Worm (Caenorhabditis elegans) whole organism, L4 larva: ENCODE data around the gene baz-2.

Experiments used
- F37D6.2 ChIP-seq: sonication (generic microtip); optimal IDR thresholded peaks from 2 replicates; lab custom pipeline; 2016; ENCODE audit warnings: mild to moderate bottlenecking, missing genetic modification characterization, missing compliant biosample characterization
- F49E8.2 ChIP-seq: sonication (generic microtip); optimal IDR thresholded peaks from 2 replicates; lab custom pipeline; 2016; ENCODE audit warnings: missing compliant biosample characterization, mild to moderate bottlenecking, missing genetic modification characterization, borderline replicate concordance
- Y105C5A.15 ChIP-seq: fragments of 200-800 bp; sonication (Bioruptor generic); IDR thresholded peaks from 2 replicates; pipeline ENCODE4 v1.3.6; 2022; ENCODE audit warnings: missing genetic modification characterization, missing compliant biosample characterization
- Y5F2A.4 ChIP-seq: fragments of 200-800 bp; sonication (Bioruptor generic); optimal IDR thresholded peaks from 2 replicates; lab custom pipeline; 2018; ENCODE audit warnings: mild to moderate bottlenecking, missing genetic modification characterization, missing compliant biosample characterization
- aha-1 ChIP-seq: fragments of 150-350 bp; peaks from one replicate; lab custom pipeline; 2014; ENCODE audit warnings: missing biosample characterization, missing genetic modification characterization
- aly-2 ChIP-seq: sonication (generic microtip); optimal IDR thresholded peaks from 2 replicates; lab custom pipeline; 2018; ENCODE audit warnings: missing biosample characterization, missing genetic modification characterization
- ceh-20 ChIP-seq: fragments of 200-800 bp; sonication (Bioruptor generic); IDR thresholded peaks from 2 replicates; pipeline ENCODE4 v1.3.6; 2022; ENCODE audit warnings: missing genetic modification reagents, missing genetic modification characterization, missing compliant biosample characterization
- ces-1 ChIP-seq: fragments of 150-350 bp; sonication (generic microtip); optimal IDR thresholded peaks from 4 replicates; lab custom pipeline; 2014; ENCODE audit warnings: missing biosample characterization, missing genetic modification reagents, missing genetic modification characterization
- ctbp-1 ChIP-seq: fragments of 200-800 bp; sonication (Bioruptor generic); IDR thresholded peaks from 2 replicates; pipeline ENCODE4 v1.3.6; 2022; ENCODE audit warnings: missing genetic modification reagents, missing genetic modification characterization, missing compliant biosample characterization
- daf-16 ChIP-seq, 3 experiments: sonication (generic microtip); optimal IDR thresholded peaks; 2 replicates each; lab custom pipeline; 2016 to 2017; ENCODE audit warnings: missing genetic modification characterization in 3 of 3, missing genetic modification reagents in 3 of 3, mild to moderate bottlenecking in 2 of 3, missing compliant biosample characterization in 2 of 3, missing biosample characterization in 1 of 3, moderate library complexity in 1 of 3
- dmd-9 ChIP-seq: fragments of 200-800 bp; sonication (Bioruptor generic); IDR thresholded peaks from 2 replicates; pipeline ENCODE4 v1.3.6; 2022; ENCODE audit warnings: missing genetic modification reagents, missing genetic modification characterization, missing compliant biosample characterization
- dpl-1 ChIP-seq: fragments of 150-350 bp; optimal IDR thresholded peaks from 2 replicates; lab custom pipeline; 2014; ENCODE audit warnings: missing biosample characterization, missing genetic modification reagents, missing genetic modification characterization
- dve-1 ChIP-seq: sonication (generic microtip); optimal IDR thresholded peaks from 2 replicates; lab custom pipeline; 2017; ENCODE audit warnings: antibody characterized with exemption, mild to moderate bottlenecking, missing genetic modification characterization, missing compliant biosample characterization; ENCODE audit not compliant: insufficient read depth
- egl-43 ChIP-seq: fragments of 200-800 bp; sonication (Bioruptor generic); IDR thresholded peaks from 2 replicates; pipeline ENCODE4 v1.3.6; 2022; ENCODE audit warnings: missing genetic modification reagents, missing genetic modification characterization, missing compliant biosample characterization
- fkh-10 ChIP-seq: fragments of 150-350 bp; optimal IDR thresholded peaks from 2 replicates; lab custom pipeline; 2014; ENCODE audit warnings: missing biosample characterization, missing genetic modification reagents, missing genetic modification characterization
- hif-1 ChIP-seq, 2 experiments: sonication (generic microtip); optimal IDR thresholded peaks; 2 replicates each; lab custom pipeline; 2016 to 2017; ENCODE audit warnings: missing compliant biosample characterization in 2 of 2, missing genetic modification characterization in 2 of 2, missing genetic modification reagents in 2 of 2, missing genotype in 2 of 2, mild to moderate bottlenecking in 1 of 2
- hlh-11 ChIP-seq: fragments of 200-800 bp; sonication (Bioruptor generic); optimal IDR thresholded peaks from 2 replicates; lab custom pipeline; 2018; ENCODE audit warnings: mild to moderate bottlenecking, missing genetic modification characterization, missing compliant biosample characterization
- hlh-30 ChIP-seq: sonication (generic microtip); optimal IDR thresholded peaks from 2 replicates; lab custom pipeline; 2017; ENCODE audit warnings: antibody characterized with exemption, mild to moderate bottlenecking, missing genetic modification characterization, missing compliant biosample characterization; ENCODE audit not compliant: insufficient read depth
- lim-7 ChIP-seq: fragments of 200-800 bp; sonication (Bioruptor generic); IDR thresholded peaks from 2 replicates; pipeline ENCODE4 v1.3.6; 2022; ENCODE audit warnings: missing genetic modification characterization, missing compliant biosample characterization
- lin-1 ChIP-seq: fragments of 200-800 bp; sonication (Bioruptor generic); IDR thresholded peaks from 2 replicates; pipeline ENCODE4 v1.3.6; 2022; ENCODE audit warnings: missing genetic modification reagents, missing genetic modification characterization, missing compliant biosample characterization
- lin-38 ChIP-seq: fragments of 200-800 bp; sonication (Bioruptor generic); IDR thresholded peaks from 2 replicates; pipeline ENCODE4 v1.3.6; 2022; ENCODE audit warnings: missing genetic modification reagents, missing genetic modification characterization, missing compliant biosample characterization
- lsy-2 ChIP-seq, 2 experiments: fragments of 150-350 bp in 1 of 2; sonication (generic microtip) in 1 of 2; optimal IDR thresholded peaks; 2 replicates each; lab custom pipeline; 2014 to 2017; ENCODE audit warnings: missing biosample characterization in 2 of 2, missing genetic modification characterization in 2 of 2
- madf-5 ChIP-seq, 2 experiments: fragments of 200-800 bp; sonication (Bioruptor generic); IDR thresholded peaks; 2 replicates each; pipeline ENCODE4 v1.3.6; 2022; ENCODE audit warnings: missing compliant biosample characterization in 2 of 2, missing genetic modification characterization in 2 of 2
- madf-9 ChIP-seq: fragments of 200-800 bp; sonication (Bioruptor generic); conservative IDR thresholded peaks from 2 replicates; pipeline ENCODE4 v1.3.6; 2022; ENCODE audit warnings: missing genetic modification reagents, missing genetic modification characterization, missing compliant biosample characterization
- mxl-2 ChIP-seq: fragments of 200-800 bp; sonication (Bioruptor generic); conservative IDR thresholded peaks from 2 replicates; pipeline ENCODE4 v1.3.6; 2022; ENCODE audit warnings: missing genetic modification reagents, missing genetic modification characterization, missing compliant biosample characterization
- nhr-102 ChIP-seq: sonication (generic microtip); optimal IDR thresholded peaks from 2 replicates; lab custom pipeline; 2016; ENCODE audit warnings: mild to moderate bottlenecking, missing genetic modification characterization, moderate library complexity, missing compliant biosample characterization
- nhr-11 ChIP-seq: fragments of 150-350 bp; optimal IDR thresholded peaks from 2 replicates; lab custom pipeline; 2014; ENCODE audit warnings: missing biosample characterization, missing genetic modification characterization
- nhr-111 ChIP-seq: fragments of 200-800 bp; sonication (Bioruptor generic); optimal IDR thresholded peaks from 2 replicates; lab custom pipeline; 2018; ENCODE audit warnings: mild to moderate bottlenecking, missing genetic modification characterization, missing compliant biosample characterization
- nhr-237 ChIP-seq: sonication (generic microtip); optimal IDR thresholded peaks from 2 replicates; lab custom pipeline; 2017; ENCODE audit warnings: missing biosample characterization, missing genetic modification characterization
- nhr-42 ChIP-seq: fragments of 200-800 bp; sonication (Bioruptor generic); IDR thresholded peaks from 2 replicates; pipeline ENCODE4 v1.3.6; 2022; ENCODE audit warnings: missing genetic modification characterization, missing compliant biosample characterization
- nhr-48 ChIP-seq: sonication (generic microtip); optimal IDR thresholded peaks from 2 replicates; lab custom pipeline; 2016; ENCODE audit warnings: mild to moderate bottlenecking, missing genetic modification characterization, missing compliant biosample characterization
- nhr-77 ChIP-seq: fragments of 150-350 bp; optimal IDR thresholded peaks from 2 replicates; lab custom pipeline; 2014; ENCODE audit warnings: missing biosample characterization, missing genetic modification characterization
- rbr-2 ChIP-seq: sonication (generic microtip); optimal IDR thresholded peaks from 2 replicates; lab custom pipeline; 2016; ENCODE audit warnings: missing genotype, missing genetic modification characterization, missing compliant biosample characterization
- spr-3 ChIP-seq: fragments of 200-800 bp; sonication (Bioruptor generic); optimal IDR thresholded peaks from 2 replicates; lab custom pipeline; 2018; ENCODE audit warnings: mild to moderate bottlenecking, missing genetic modification characterization, missing compliant biosample characterization
- tag-97 ChIP-seq: fragments of 200-800 bp; sonication (Bioruptor generic); IDR thresholded peaks from 2 replicates; pipeline ENCODE4 v1.3.6; 2022; ENCODE audit warnings: missing genetic modification characterization, missing compliant biosample characterization
- tra-1 ChIP-seq: fragments of 200-800 bp; sonication (Bioruptor generic); IDR thresholded peaks from 2 replicates; pipeline ENCODE4 v1.3.6; 2022; ENCODE audit warnings: missing genetic modification reagents, missing genetic modification characterization, missing compliant biosample characterization
- unc-62 ChIP-seq, 3 experiments: fragments of 150-350 bp in 1 of 3; sonication (generic microtip); optimal IDR thresholded peaks in 2 of 3; peaks in 1 of 3; 1 replicate in 1 of 3; 2 replicates in 2 of 3; lab custom pipeline; 2014 to 2017; ENCODE audit warnings: missing biosample characterization in 3 of 3, missing genetic modification characterization in 3 of 3, missing genetic modification reagents in 3 of 3, missing genotype in 1 of 3
- zfp-2 ChIP-seq: sonication (generic microtip); optimal IDR thresholded peaks from 2 replicates; lab custom pipeline; 2016; ENCODE audit warnings: mild to moderate bottlenecking, missing genetic modification characterization, missing compliant biosample characterization
- zip-2 ChIP-seq: fragments of 150-350 bp; optimal IDR thresholded peaks from 2 replicates; lab custom pipeline; 2014; ENCODE audit warnings: missing biosample characterization, missing genetic modification characterization
- ztf-7 ChIP-seq: fragments of 150-350 bp; optimal IDR thresholded peaks from 2 replicates; lab custom pipeline; 2014; ENCODE audit warnings: missing biosample characterization, missing genetic modification characterization

The baz-2 gene

DNA sequence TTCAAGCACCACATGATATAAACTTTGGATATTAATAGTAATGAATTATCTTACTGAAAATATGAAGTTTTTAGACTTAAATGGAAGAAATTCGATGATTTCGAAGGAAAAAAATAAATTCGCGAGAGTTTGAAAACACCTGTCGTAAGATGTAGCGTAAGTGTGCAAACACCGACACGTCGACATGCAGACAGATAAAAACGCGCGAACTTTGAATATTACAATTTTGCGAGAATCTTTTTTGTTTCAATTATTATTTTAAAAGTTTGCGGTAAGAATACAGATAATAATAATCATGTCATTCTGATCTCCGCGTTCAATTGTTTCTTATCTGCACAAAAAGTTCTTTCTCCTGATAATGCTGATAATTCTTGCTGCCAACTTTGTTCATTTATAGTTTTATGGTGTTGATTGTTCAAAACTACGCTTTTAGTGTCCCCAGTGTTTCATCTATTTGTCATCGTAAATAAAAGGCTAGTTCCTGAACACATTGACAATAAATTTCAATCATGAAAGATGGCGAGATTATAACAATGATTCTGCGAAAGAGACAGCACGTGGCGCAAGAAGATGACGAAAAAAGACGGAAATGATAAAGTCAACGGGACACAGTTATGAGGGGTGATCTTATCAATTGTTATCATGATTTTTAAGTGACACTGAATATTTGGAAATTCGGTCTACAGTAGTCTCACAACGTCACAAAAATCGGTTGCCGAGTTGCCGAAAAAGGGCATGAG is 11.8 kb downstream of the baz-2 start (continued):
- TF ChIP-seq dmd-9 (GFP tag; lab: Robert Waterston, UW) (no peak), daf-16 (GFP tag; optimal IDR thresholded peaks at IDR 0.05; lab: Kevin White, UChicago) (peak in 1 of 2 experiments; percentile 33), daf-16 (tag; optimal IDR thresholded peaks at IDR 0.05; lab: Kevin White, UChicago) (peak; percentile 89), nhr-77 (tag; lab: Kevin White, UChicago) (peak; percentile 37), egl-43 (no peak), nhr-102 (tag; lab: Kevin White, UChicago) (peak; percentile 83), madf-5 (GFP tag; IDR thresholded peaks at IDR 0.05; lab: Robert Waterston, UW) (no peak), nhr-48 (peak; percentile 65), zfp-2 (no peak), lin-38 (GFP tag; lab: Robert Waterston, UW) (no peak), nhr-237 (tag; lab: Kevin White, UChicago) (no peak), rbr-2 (no peak), dpl-1 (GFP tag; lab: Kevin White, UChicago) (peak; percentile 28), F49E8.2 (no peak), Y5F2A.4 (GFP tag; lab: Kevin White, UChicago) (no peak), lin-1 (GFP tag; lab: Robert Waterston, UW) (peak; percentile 74), mxl-2 (no peak), nhr-42 (GFP tag; lab: Robert Waterston, UW) (no peak), Y105C5A.15 (GFP tag; lab: Robert Waterston, UW) (no peak), tra-1 (GFP tag; lab: Robert Waterston, UW) (peak; percentile 86), hlh-11 (tag; lab: Kevin White, UChicago) (peak; percentile 92), tag-97 (no peak), hlh-30 (tag; lab: Kevin White, UChicago) (peak; percentile 74), ztf-7 (tag; lab: Kevin White, UChicago) (no peak)

DNA sequence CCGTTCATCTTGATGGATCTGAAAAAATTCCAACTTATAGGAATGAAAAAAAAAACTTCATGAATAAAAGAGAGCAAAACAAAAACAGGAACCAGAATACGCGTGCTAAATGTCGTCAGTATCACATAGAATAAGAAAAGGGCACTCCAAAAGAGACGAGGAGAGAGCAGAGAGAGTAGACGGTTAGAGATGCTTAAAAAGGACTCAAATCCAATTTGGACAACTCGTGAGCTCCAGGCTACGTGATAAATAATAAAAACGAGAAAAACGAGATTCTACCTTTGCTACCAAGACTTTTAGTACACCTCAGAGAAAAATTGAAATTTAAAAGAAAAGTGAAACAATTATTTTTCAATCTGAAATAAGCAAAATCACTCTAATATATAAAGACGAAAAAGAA is 12.7 kb downstream of the baz-2 start, which contains the start of gene upp-1:
Gene upp-1, minus strand, starts transcription at position 18 of the 400 bp plus-strand sequence.
- TF ChIP-seq fkh-10 (GFP tag; lab: Kevin White, UChicago) (peak; percentile 8), aly-2 (tag; lab: Kevin White, UChicago) (no peak), ctbp-1 (GFP tag; lab: Robert Waterston, UW) (peak; percentile 49; the same call in 1 of the 2 replicates), ces-1 (GFP tag; lab: Kevin White, UChicago) (peak; percentile 20), F37D6.2 (tag; lab: Kevin White, UChicago) (no peak), hlh-30 (tag; lab: Kevin White, UChicago) (peak; percentile 57), zfp-2 (no peak), aha-1 (peak; percentile 100), lim-7 (GFP tag; lab: Robert Waterston, UW) (no peak), nhr-11 (tag; lab: Kevin White, UChicago) (no peak), nhr-237 (tag; lab: Kevin White, UChicago) (no peak), zip-2 (no peak), spr-3 (GFP tag; lab: Kevin White, UChicago) (no peak), unc-62 (GFP tag; optimal IDR thresholded peaks at IDR 0.05 in 1 of 2; lab: Kevin White, UChicago) (peak in 1 of 2 experiments; percentile 56), unc-62 (tag; optimal IDR thresholded peaks at IDR 0.05; lab: Kevin White, UChicago) (no peak), hif-1 (tag; optimal IDR thresholded peaks at IDR 0.05; lab: Kevin White, UChicago) (peak; percentile 16 to 96), lsy-2 (tag; optimal IDR thresholded peaks at IDR 0.05; lab: Kevin White, UChicago) (peak in 1 of 2 experiments; percentile 45), ceh-20 (GFP tag; lab: Robert Waterston, UW) (no peak), madf-9 (no peak), dve-1 (no peak), nhr-111 (no peak)
